Fruit fly (Drosophila melanogaster) whole organism, embryonic: ENCODE measurements around the gene dUTPase.

Experiments used
- Adf1 ChIP-seq: fragments of 200-800 bp; sonication (Bioruptor generic); IDR thresholded peaks from 2 replicates; pipeline ENCODE4 v1.3.6; 2022; ENCODE audit warnings: missing biosample characterization, missing genetic modification characterization
- CG10543 ChIP-seq: fragments of 200-800 bp; sonication (Bioruptor generic); optimal IDR thresholded peaks from 3 replicates; lab custom pipeline; 2017; ENCODE audit warnings: missing biosample characterization, mild to moderate bottlenecking, missing genetic modification characterization, moderate library complexity
- CG12769 ChIP-seq: fragments of 200-800 bp; sonication (Bioruptor generic); optimal IDR thresholded peaks from 2 replicates; lab custom pipeline; 2019; ENCODE audit warnings: missing biosample characterization, mild to moderate bottlenecking, missing genetic modification characterization, moderate library complexity
- CG12942 ChIP-seq: fragments of 200-800 bp; sonication (Bioruptor generic); optimal IDR thresholded peaks from 3 replicates; lab custom pipeline; 2016; ENCODE audit warnings: missing biosample characterization, missing genetic modification characterization
- CG15073 ChIP-seq: fragments of 200-800 bp; sonication (Bioruptor generic); optimal IDR thresholded peaks from 2 replicates; lab custom pipeline; 2016; ENCODE audit warnings: missing biosample characterization, missing genetic modification characterization
- CG18011 ChIP-seq: fragments of 200-800 bp; sonication (Bioruptor generic); optimal IDR thresholded peaks from 2 replicates; lab custom pipeline; 2017; ENCODE audit warnings: missing biosample characterization, missing genetic modification characterization, mild to moderate bottlenecking, moderate library complexity, missing genotype
- CG2120 ChIP-seq: fragments of 200-800 bp; sonication (Bioruptor generic); optimal IDR thresholded peaks from 3 replicates; lab custom pipeline; 2016; ENCODE audit warnings: missing biosample characterization, missing genetic modification characterization
- CG2199 ChIP-seq: fragments of 200-800 bp; sonication (Bioruptor generic); IDR thresholded peaks from 3 replicates; pipeline ENCODE4 v1.3.6; 2022; ENCODE audit warnings: missing biosample characterization, missing genetic modification characterization
- CG2875 ChIP-seq: fragments of 200-800 bp; sonication (Bioruptor generic); optimal IDR thresholded peaks from 2 replicates; lab custom pipeline; 2017; ENCODE audit warnings: missing biosample characterization, mild to moderate bottlenecking, missing genetic modification characterization, missing genetic modification reagents
- CG3163 ChIP-seq: fragments of 200-800 bp; sonication (Bioruptor generic); optimal IDR thresholded peaks from 3 replicates; lab custom pipeline; 2016; ENCODE audit warnings: missing biosample characterization, missing genetic modification characterization
- CG32532 ChIP-seq: fragments of 200-800 bp; sonication (Bioruptor generic); IDR thresholded peaks from 2 replicates; pipeline ENCODE4 v1.3.6; 2022; ENCODE audit warnings: missing biosample characterization, missing genetic modification characterization
- CG3726 ChIP-seq: fragments of 200-800 bp; sonication (Bioruptor generic); IDR thresholded peaks from 3 replicates; pipeline ENCODE4, ENCODE4 v1.3.6; 2022; ENCODE audit warnings: missing biosample characterization, missing genetic modification characterization
- CG42726 ChIP-seq: fragments of 200-800 bp; sonication (Bioruptor generic); IDR thresholded peaks from 2 replicates; pipeline ENCODE4 v1.3.6; 2022; ENCODE audit warnings: missing biosample characterization, missing genetic modification characterization; ENCODE audit not compliant: partially characterized antibody
- CG4854 ChIP-seq: fragments of 200-800 bp; sonication (Bioruptor generic); optimal IDR thresholded peaks from 2 replicates; lab custom pipeline; 2016; ENCODE audit warnings: missing biosample characterization, missing genetic modification characterization, inconsistent platforms
- CG7987 ChIP-seq: fragments of 200-800 bp; sonication (Bioruptor generic); optimal IDR thresholded peaks from 2 replicates; lab custom pipeline; 2018; ENCODE audit warnings: missing biosample characterization, mild to moderate bottlenecking, missing genetic modification characterization, moderate library complexity
- CG8290 ChIP-seq, 3 experiments: fragments of 200-800 bp; sonication (Bioruptor generic); optimal IDR thresholded peaks; 2 replicates each; lab custom pipeline; 2016 to 2019; ENCODE audit warnings: missing biosample characterization in 3 of 3, missing genetic modification characterization in 3 of 3, mild to moderate bottlenecking in 2 of 3, moderate library complexity in 1 of 3
- CG8388 ChIP-seq: fragments of 200-800 bp; sonication (Bioruptor generic); optimal IDR thresholded peaks from 2 replicates; lab custom pipeline; 2019; ENCODE audit warnings: missing biosample characterization, mild to moderate bottlenecking, missing genetic modification characterization, moderate library complexity
- Deaf1 ChIP-seq: fragments of 200-800 bp; optimal IDR thresholded peaks from 3 replicates; lab custom pipeline; 2019; ENCODE audit warnings: missing biosample characterization, mild to moderate bottlenecking, missing genetic modification characterization, moderate library complexity
- Ets97D ChIP-seq: fragments of 200-800 bp; sonication (Bioruptor generic); optimal IDR thresholded peaks from 3 replicates; lab custom pipeline; 2016; ENCODE audit warnings: missing biosample characterization, missing genetic modification characterization
- GATAe ChIP-seq: fragments of 200-800 bp; sonication (Bioruptor generic); conservative IDR thresholded peaks from 2 replicates; pipeline ENCODE4 v1.3.6; 2022; ENCODE audit warnings: missing biosample characterization, missing genetic modification characterization
- Hr78 ChIP-seq, 2 experiments: fragments of 200-800 bp in 1 of 2; fragments of >200 bp in 1 of 2; sonication (Bioruptor generic) in 1 of 2; optimal IDR thresholded peaks; 2 replicates each; lab custom pipeline; 2017 to 2019; ENCODE audit warnings: missing biosample characterization in 2 of 2, missing genetic modification characterization in 2 of 2, mild to moderate bottlenecking in 1 of 2, moderate library complexity in 1 of 2
- MBD-R2 ChIP-seq: fragments of 200-800 bp; sonication (Bioruptor generic); IDR thresholded peaks from 2 replicates; pipeline ENCODE4 v1.3.6; 2022; ENCODE audit warnings: missing biosample characterization, missing genetic modification characterization
- Med ChIP-seq: fragments of 200-800 bp; sonication (Bioruptor generic); peaks from one replicate; lab custom pipeline; 2016; ENCODE audit warnings: missing biosample characterization, missing genetic modification characterization, mild to moderate bottlenecking, inconsistent platforms, moderate library complexity
- Oaz ChIP-seq: fragments of 200-800 bp; sonication (Bioruptor generic); IDR thresholded peaks from 2 replicates; pipeline ENCODE4 v1.3.6; 2022; ENCODE audit warnings: missing biosample characterization, missing genetic modification characterization
- YL-1 ChIP-seq: fragments of 200-800 bp; sonication (Bioruptor generic); optimal IDR thresholded peaks from 3 replicates; lab custom pipeline; 2017; ENCODE audit warnings: missing biosample characterization, mild to moderate bottlenecking, missing genetic modification characterization
- bbx ChIP-seq: fragments of 200-800 bp; sonication (Bioruptor generic); IDR thresholded peaks from 2 replicates; pipeline ENCODE4 v1.3.6; 2022; ENCODE audit warnings: missing biosample characterization, missing genetic modification characterization; ENCODE audit not compliant: partially characterized antibody
- br ChIP-seq: fragments of >200 bp; optimal IDR thresholded peaks from 2 replicates; lab custom pipeline; 2017
- cg ChIP-seq: fragments of 200-800 bp; sonication (Bioruptor generic); optimal IDR thresholded peaks from 3 replicates; lab custom pipeline; 2019; ENCODE audit warnings: missing biosample characterization, mild to moderate bottlenecking, missing genetic modification characterization, moderate library complexity
- ci ChIP-seq: fragments of 200-800 bp; sonication (Bioruptor generic); IDR thresholded peaks from 3 replicates; pipeline ENCODE4 v1.3.6; 2022; ENCODE audit warnings: missing biosample characterization, missing genetic modification characterization
- crol ChIP-seq: fragments of 200-800 bp; sonication (Bioruptor generic); IDR thresholded peaks from 2 replicates; pipeline ENCODE4 v1.3.6; 2022; ENCODE audit warnings: missing biosample characterization, missing genetic modification characterization
- dati ChIP-seq: fragments of 200-800 bp; sonication (Bioruptor generic); IDR thresholded peaks from 2 replicates; pipeline ENCODE4 v1.3.6; 2022; ENCODE audit warnings: missing biosample characterization, missing genetic modification characterization
- dpn ChIP-seq, 2 experiments: fragments of 200-800 bp; sonication (Bioruptor generic); optimal IDR thresholded peaks; 3 replicates each; lab custom pipeline; 2016; ENCODE audit warnings: missing biosample characterization in 2 of 2, missing genetic modification characterization in 2 of 2
- ftz-f1 ChIP-seq: fragments of 200-800 bp; sonication (Bioruptor generic); optimal IDR thresholded peaks from 2 replicates; lab custom pipeline; 2016; ENCODE audit warnings: missing biosample characterization, missing genetic modification characterization
- gcm2 ChIP-seq: fragments of 200-800 bp; sonication (Bioruptor generic); optimal IDR thresholded peaks from 2 replicates; lab custom pipeline; 2016; ENCODE audit warnings: missing biosample characterization, missing genetic modification characterization
- gro ChIP-seq: fragments of 200-800 bp; sonication (Bioruptor generic); optimal IDR thresholded peaks from 2 replicates; lab custom pipeline; 2016; ENCODE audit warnings: missing biosample characterization, missing genetic modification characterization
- kni ChIP-seq: fragments of 200-800 bp; sonication (Bioruptor generic); optimal IDR thresholded peaks from 3 replicates; lab custom pipeline; 2017; ENCODE audit warnings: mild to moderate bottlenecking, missing biosample characterization, missing genetic modification reagents, missing genetic modification characterization
- lab ChIP-seq: fragments of 200-800 bp; sonication (Bioruptor generic); optimal IDR thresholded peaks from 3 replicates; lab custom pipeline; 2017; ENCODE audit warnings: missing biosample characterization, missing genetic modification characterization, mild to moderate bottlenecking, moderate library complexity, missing genetic modification reagents
- nom ChIP-seq: fragments of 200-800 bp; sonication (Bioruptor generic); optimal IDR thresholded peaks from 2 replicates; lab custom pipeline; 2017; ENCODE audit warnings: missing biosample characterization, missing genetic modification characterization, mild to moderate bottlenecking, moderate library complexity, missing genetic modification reagents
- prd ChIP-seq, 3 experiments: fragments of >200 bp in 2 of 3; fragments of 200-800 bp in 1 of 3; sonication (Bioruptor generic) in 1 of 3; optimal IDR thresholded peaks in 2 of 3; IDR thresholded peaks in 1 of 3; 2 replicates in 2 of 3; 3 replicates in 1 of 3; pipeline versions ENCODE4 v1.3.6 to Lab custom; 2017 to 2022; ENCODE audit warnings: missing biosample characterization in 1 of 3, missing genetic modification characterization in 1 of 3
- run ChIP-seq: fragments of 200-800 bp; sonication (Bioruptor generic); optimal IDR thresholded peaks from 3 replicates; lab custom pipeline; 2018; ENCODE audit warnings: missing biosample characterization, mild to moderate bottlenecking, missing genetic modification characterization
- so ChIP-seq: fragments of 200-800 bp; sonication (Bioruptor generic); IDR thresholded peaks from 3 replicates; pipeline ENCODE4 v1.3.6; 2022; ENCODE audit warnings: missing biosample characterization, missing genetic modification characterization
- sr ChIP-seq: fragments of 200-800 bp; sonication (Bioruptor generic); IDR thresholded peaks from 3 replicates; pipeline ENCODE4 v1.3.6; 2022; ENCODE audit warnings: missing biosample characterization, missing genetic modification characterization
- sug ChIP-seq: fragments of 200-800 bp; optimal IDR thresholded peaks from 2 replicates; lab custom pipeline; 2019; ENCODE audit warnings: missing biosample characterization, mild to moderate bottlenecking, missing genetic modification characterization, moderate library complexity
- tx ChIP-seq: fragments of 200-800 bp; sonication (Bioruptor generic); optimal IDR thresholded peaks from 2 replicates; lab custom pipeline; 2016; ENCODE audit warnings: missing biosample characterization, missing genetic modification characterization
- vvl ChIP-seq: fragments of 200-800 bp; sonication (Bioruptor generic); IDR thresholded peaks from 2 replicates; pipeline ENCODE4 v1.3.6; 2022; ENCODE audit warnings: missing biosample characterization, missing genetic modification characterization
- wor ChIP-seq: fragments of 200-800 bp; sonication (Bioruptor generic); IDR thresholded peaks from 2 replicates; pipeline ENCODE4 v1.3.6; 2022; ENCODE audit warnings: missing biosample characterization, missing genetic modification characterization

The dUTPase gene

DNA sequence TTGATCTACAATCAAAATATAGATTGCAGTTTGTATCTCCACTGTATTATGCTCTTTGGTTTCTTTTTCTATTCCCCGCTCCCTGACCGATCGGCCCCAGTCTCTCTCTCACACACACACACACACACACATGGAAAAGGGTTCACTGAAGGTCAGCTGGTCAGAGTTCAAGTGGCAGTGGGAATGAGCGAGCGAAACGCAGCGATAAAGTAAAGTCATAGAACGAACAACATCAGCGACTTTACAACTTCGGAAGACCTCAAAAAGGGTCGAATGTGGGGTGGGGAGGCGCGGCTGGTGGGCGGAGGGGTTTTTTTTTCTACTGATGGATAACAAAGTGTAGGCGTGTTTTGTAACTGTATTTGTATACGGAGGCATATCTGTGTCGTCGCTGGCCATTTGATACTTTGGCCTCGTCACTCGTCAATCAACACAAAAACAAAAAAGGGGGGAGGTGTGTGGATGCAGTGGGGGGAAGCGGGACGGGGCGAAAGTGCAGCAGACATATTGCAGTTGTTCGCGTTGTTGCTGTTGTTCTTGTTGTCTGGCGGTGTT lies 47.1 kb downstream of the dUTPase start (continued):
- TF ChIP-seq Adf1 (GFP tag; lab: Robert Waterston, UW) (no peak; the same call in 1 of the 2 replicates), GATAe (GFP tag; lab: Robert Waterston, UW) (0 out of 2 replicates have a peak, but pooled peaks have one; percentile 7), wor (GFP tag; lab: Robert Waterston, UW) (0 out of 2 replicates have a peak, but pooled peaks have one; percentile 13), gro (GFP tag; lab: Kevin White, UChicago) (no peak), sr (0 out of 3 replicates have a peak, but pooled peaks have one; percentile 61), CG3726 (GFP tag; lab: Robert Waterston, UW) (no peak), CG2120 (GFP tag; lab: Kevin White, UChicago) (peak; percentile 47), gcm2 (GFP tag; lab: Kevin White, UChicago) (no peak), kni (GFP tag; lab: Kevin White, UChicago) (peak; percentile 47), ftz-f1 (peak; percentile 39), tx (GFP tag; lab: Kevin White, UChicago) (no peak), sug (tag; lab: Kevin White, UChicago) (no peak), Ets97D (no peak), CG42726 (GFP tag; lab: Robert Waterston, UW) (no peak), vvl (GFP tag; lab: Robert Waterston, UW) (0 out of 2 replicates have a peak, but pooled peaks have one; percentile 15), run (tag; lab: Kevin White, UChicago) (no peak)
- TF ChIP-seq, all 482 proteins: peak for 25

DNA sequence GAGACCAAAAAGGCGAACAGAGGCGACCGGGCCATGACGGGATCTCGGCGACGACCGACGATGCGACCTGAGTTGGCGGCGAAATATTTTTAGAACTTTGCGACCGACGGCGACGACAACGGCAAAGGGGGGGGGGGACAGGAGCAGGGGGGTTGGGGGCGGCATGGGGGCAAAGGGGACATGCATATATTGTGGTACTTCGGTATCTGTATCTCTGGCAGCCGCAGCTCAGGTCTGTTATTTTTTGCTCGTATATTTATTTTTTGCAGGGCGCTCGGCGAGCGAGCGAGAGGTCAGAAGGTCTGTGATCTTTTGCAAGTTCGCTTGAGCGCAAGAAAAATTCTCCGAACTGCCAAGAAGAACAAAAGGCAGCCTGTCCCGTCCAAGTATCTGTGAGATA lies 48.1 kb downstream of the dUTPase start:
- TF ChIP-seq Hr78 (GFP tag; optimal IDR thresholded peaks at IDR 0.05; lab: Kevin White, UChicago) (peak in 1 of 2 experiments; percentile 11), Deaf1 (tag; lab: Kevin White, UChicago) (peak; percentile 30), CG8388 (GFP tag; lab: Kevin White, UChicago) (no peak), YL-1 (GFP tag; lab: Kevin White, UChicago) (no peak), Oaz (GFP tag; lab: Robert Waterston, UW) (no peak), CG12769 (tag; lab: Kevin White, UChicago) (peak; percentile 47), crol (GFP tag; lab: Robert Waterston, UW) (peak; percentile 88), CG32532 (0 out of 2 replicates have a peak, but pooled peaks have one; percentile 16), CG7987 (GFP tag; lab: Kevin White, UChicago) (no peak), nom (GFP tag; lab: Kevin White, UChicago) (peak; percentile 30), dati (GFP tag; lab: Robert Waterston, UW) (no peak), br (lab: Kevin White, UChicago) (no peak), CG2875 (no peak), prd (optimal IDR thresholded peaks at IDR 0.05; lab: Kevin White, UChicago) (no peak), prd (GFP tag; IDR thresholded peaks at IDR 0.05; lab: Robert Waterston, UW) (no peak)

DNA sequence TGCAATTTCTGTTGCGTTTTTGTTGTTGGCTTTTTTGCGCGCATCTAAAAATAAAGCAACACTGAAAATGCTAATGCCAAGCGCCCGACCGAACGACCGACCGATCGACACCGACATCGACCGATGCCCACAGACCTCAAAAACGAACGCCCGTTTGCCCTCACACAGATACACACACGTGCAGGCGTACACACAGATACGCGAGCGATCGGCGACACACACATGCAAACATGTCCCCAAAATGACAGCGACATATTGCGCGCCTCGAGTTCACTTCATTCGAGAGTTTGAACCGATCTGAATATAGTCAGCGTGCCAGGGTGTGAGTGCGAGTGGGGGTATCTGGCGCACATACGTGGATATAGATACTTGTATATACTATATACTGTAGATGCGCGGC lies 50.0 kb downstream of the dUTPase start:
- TF ChIP-seq so (peak; percentile 56; the same call in 1 of the 3 replicates), Deaf1 (tag; lab: Kevin White, UChicago) (peak; percentile 95), lab (GFP tag; lab: Kevin White, UChicago) (peak; percentile 10), CG3163 (GFP tag; lab: Kevin White, UChicago) (peak; percentile 9), cg (GFP tag; lab: Kevin White, UChicago) (peak; percentile 84), CG8290 (GFP tag; optimal IDR thresholded peaks at IDR 0.05; lab: Kevin White, UChicago) (no peak), CG8290 (tag; optimal IDR thresholded peaks at IDR 0.05; lab: Kevin White, UChicago) (peak in 1 of 2 experiments; percentile 8), CG18011 (GFP tag; lab: Kevin White, UChicago) (no peak), ci (GFP tag; lab: Robert Waterston, UW) (0 out of 3 replicates have a peak, but pooled peaks have one; percentile 16), CG2199 (0 out of 3 replicates have a peak, but pooled peaks have one; percentile 81), CG12769 (tag; lab: Kevin White, UChicago) (peak; percentile 78), CG12942 (GFP tag; lab: Kevin White, UChicago) (no peak), CG10543 (GFP tag; lab: Kevin White, UChicago) (peak; percentile 9), bbx (GFP tag; lab: Robert Waterston, UW) (0 out of 2 replicates have a peak, but pooled peaks have one; percentile 25), sug (tag; lab: Kevin White, UChicago) (peak; percentile 1), Med (GFP tag; lab: Kevin White, UChicago) (peak; percentile 64), vvl (GFP tag; lab: Robert Waterston, UW) (peak; percentile 56), dpn (GFP tag; optimal IDR thresholded peaks at IDR 0.05; lab: Kevin White, UChicago) (no peak), CG15073 (no peak), MBD-R2 (GFP tag; lab: Robert Waterston, UW) (no peak), CG4854 (GFP tag; lab: Kevin White, UChicago) (no peak)
